Worm (Caenorhabditis elegans): ENCODE results near the gene F13C5.3.

- TF ChIP-seq mdl-1 (tag; optimal IDR thresholded peaks at IDR 0.05), result no peak
- TF ChIP-seq unc-62 (GFP tag; optimal IDR thresholded peaks at IDR 0.05), result no peak
Measured at ce11 chrX:557195-557594, 42.2 kb downstream of the F13C5.3 start, which contains the start of gene hlh-19.
